Worm (Caenorhabditis elegans): Measurements from ENCODE around the gene bas-1.

ce11 chrIII:5623418-5623817 lies 11.3 kb downstream of the bas-1 start:
- TF ChIP-seq skn-1 (tag; optimal IDR thresholded peaks at IDR 0.05), result no peak
- no peak for TF ChIP-seq ceh-16 (tag; optimal IDR thresholded peaks at IDR 0.05)
- TF ChIP-seq nhr-10 (tag; optimal IDR thresholded peaks at IDR 0.05), result no peak
- TF ChIP-seq blmp-1 (tag; optimal IDR thresholded peaks at IDR 0.05; ENCODE audit: insufficient read depth), result no peak
- no peak for TF ChIP-seq elt-3 (tag; optimal IDR thresholded peaks at IDR 0.05)

Measured in whole organism, L2 larva.